Fruit fly (Drosophila melanogaster): ENCODE results near the gene swm.

The swm gene

dm6 chr2L:19497983-19498382, 4.9 kb downstream of the swm start, which contains the start of gene Top3alpha (continued):
- no peak for TF ChIP-seq HmgD (GFP tag; optimal IDR thresholded peaks at IDR 0.05)
- peak; percentile 65 for TF ChIP-seq BEAF-32 (GFP tag; optimal IDR thresholded peaks at IDR 0.05)
- TF ChIP-seq Adf1 (GFP tag; IDR thresholded peaks at IDR 0.05) = peak; percentile 32; the same call in 1 of the 2 replicates
- TF ChIP-seq Fer3 (tag; optimal IDR thresholded peaks at IDR 0.05) = no peak
- TF ChIP-seq Scr (GFP tag; IDR thresholded peaks at IDR 0.05; ENCODE audit: partially characterized antibody) = peak; percentile 59
- TF ChIP-seq sna (GFP tag; IDR thresholded peaks at IDR 0.05; ENCODE audit: partially characterized antibody) = peak; percentile 52; the same call in 1 of the 2 replicates
- TF ChIP-seq CG7786 (GFP tag; optimal IDR thresholded peaks at IDR 0.05) = no peak
- no peak for TF ChIP-seq NK7.1 (GFP tag; optimal IDR thresholded peaks at IDR 0.05)
- TF ChIP-seq CG18619 (GFP tag; optimal IDR thresholded peaks at IDR 0.05) = no peak
- TF ChIP-seq vnd (GFP tag; IDR thresholded peaks at IDR 0.05; ENCODE audit: partially characterized antibody) = peak; percentile 48
- no peak for TF ChIP-seq CG33213 (GFP tag; optimal IDR thresholded peaks at IDR 0.05)
- TF ChIP-seq CG16813 (GFP tag; IDR thresholded peaks at IDR 0.05; ENCODE audit: partially characterized antibody) = peak; percentile 64
- TF ChIP-seq Doc3 (GFP tag; IDR thresholded peaks at IDR 0.05; ENCODE audit: partially characterized antibody) = peak; percentile 58
- TF ChIP-seq CG15696 (tag; optimal IDR thresholded peaks at IDR 0.05) = no peak
- peak; percentile 24 for TF ChIP-seq phol (tag; optimal IDR thresholded peaks at IDR 0.05)
- no peak for TF ChIP-seq Drgx (GFP tag; IDR thresholded peaks at IDR 0.05)
- peak; percentile 81 for TF ChIP-seq HLH4C (GFP tag; IDR thresholded peaks at IDR 0.05; ENCODE audit: partially characterized antibody)
- no peak for TF ChIP-seq D (optimal IDR thresholded peaks at IDR 0.05)
- no peak for TF ChIP-seq D (GFP tag; optimal IDR thresholded peaks at IDR 0.05)
- no peak for TF ChIP-seq dimm (GFP tag; IDR thresholded peaks at IDR 0.05)
- TF ChIP-seq hth (optimal IDR thresholded peaks at IDR 0.05) = no peak
- no peak for TF ChIP-seq CG11696 (GFP tag; IDR thresholded peaks at IDR 0.05)
- no peak for TF ChIP-seq unpg (GFP tag; optimal IDR thresholded peaks at IDR 0.05)
- no peak for TF ChIP-seq yki (optimal IDR thresholded peaks at IDR 0.05)
- TF ChIP-seq mld (GFP tag; IDR thresholded peaks at IDR 0.05; ENCODE audit: partially characterized antibody) = 0 out of 3 replicates have a peak, but pooled peaks have one; percentile 27
- no peak for TF ChIP-seq eve (GFP tag; optimal IDR thresholded peaks at IDR 0.05)
- peak; percentile 70 for TF ChIP-seq zen2 (GFP tag; IDR thresholded peaks at IDR 0.05; ENCODE audit: partially characterized antibody)
- TF ChIP-seq CG42726 (GFP tag; IDR thresholded peaks at IDR 0.05; ENCODE audit: partially characterized antibody) = peak; percentile 14; the same call in 1 of the 2 replicates
- no peak for TF ChIP-seq Optix (GFP tag; IDR thresholded peaks at IDR 0.05)
- no peak for TF ChIP-seq lab (GFP tag; optimal IDR thresholded peaks at IDR 0.05)
- TF ChIP-seq sens-2 (GFP tag; IDR thresholded peaks at IDR 0.05) = no peak
- TF ChIP-seq Dp (GFP tag; optimal IDR thresholded peaks at IDR 0.05) = peak; percentile 99
- no peak for TF ChIP-seq Poxn (GFP tag; IDR thresholded peaks at IDR 0.05)
- TF ChIP-seq tgo (GFP tag; IDR thresholded peaks at IDR 0.05) = no peak
- TF ChIP-seq CG8388 (GFP tag; optimal IDR thresholded peaks at IDR 0.05) = no peak
- peak; percentile 25 for TF ChIP-seq Myb (GFP tag; optimal IDR thresholded peaks at IDR 0.05)
- TF ChIP-seq crp (GFP tag; optimal IDR thresholded peaks at IDR 0.05) = peak; percentile 3 to 80
- TF ChIP-seq Atf3 (GFP tag; optimal IDR thresholded peaks at IDR 0.05) = no peak
- TF ChIP-seq nerfin-1 (tag; optimal IDR thresholded peaks at IDR 0.05) = peak; percentile 14
- TF ChIP-seq Atf-2 (GFP tag; optimal IDR thresholded peaks at IDR 0.05) = no peak
- peak; percentile 97 for TF ChIP-seq CG17385 (GFP tag; optimal IDR thresholded peaks at IDR 0.05)
- TF ChIP-seq twi (tag; optimal IDR thresholded peaks at IDR 0.05) = no peak
- peak; percentile 47 for TF ChIP-seq YL-1 (GFP tag; optimal IDR thresholded peaks at IDR 0.05)
- peak; percentile 35; the same call in 1 of the 2 replicates for TF ChIP-seq CG3847 (GFP tag; IDR thresholded peaks at IDR 0.05)
- peak; percentile 99 for TF ChIP-seq E2f2 (GFP tag; IDR thresholded peaks at IDR 0.05)
- no peak for TF ChIP-seq her (GFP tag; optimal IDR thresholded peaks at IDR 0.05)
- no peak for TF ChIP-seq CG17912 (GFP tag; optimal IDR thresholded peaks at IDR 0.05)
- no peak for TF ChIP-seq vfl (GFP tag; optimal IDR thresholded peaks at IDR 0.05)
- peak; percentile 44; the same call in 2 of the 3 replicates for TF ChIP-seq knrl (GFP tag; IDR thresholded peaks at IDR 0.05; ENCODE audit: partially characterized antibody)
- peak; percentile 72 for TF ChIP-seq CG17186 (GFP tag; optimal IDR thresholded peaks at IDR 0.05)
- no peak for TF ChIP-seq zf30C (GFP tag; optimal IDR thresholded peaks at IDR 0.05)

All from whole organism, embryonic.